Worm (Caenorhabditis elegans) whole organism, L4/young adult: ENCODE results near the gene ZC477.7.

ENCODE experiments used
- W03F9.2 ChIP-seq: fragments of 150-350 bp; optimal IDR thresholded peaks from 2 replicates; lab custom pipeline; 2014; ENCODE audit warnings: missing biosample characterization, missing genetic modification characterization
- him-1 ChIP-seq: sonication (generic microtip); optimal IDR thresholded peaks from 2 replicates; lab custom pipeline; 2016; ENCODE audit warnings: missing genotype, missing genetic modification reagents, missing genetic modification characterization, missing compliant biosample characterization

DNA sequence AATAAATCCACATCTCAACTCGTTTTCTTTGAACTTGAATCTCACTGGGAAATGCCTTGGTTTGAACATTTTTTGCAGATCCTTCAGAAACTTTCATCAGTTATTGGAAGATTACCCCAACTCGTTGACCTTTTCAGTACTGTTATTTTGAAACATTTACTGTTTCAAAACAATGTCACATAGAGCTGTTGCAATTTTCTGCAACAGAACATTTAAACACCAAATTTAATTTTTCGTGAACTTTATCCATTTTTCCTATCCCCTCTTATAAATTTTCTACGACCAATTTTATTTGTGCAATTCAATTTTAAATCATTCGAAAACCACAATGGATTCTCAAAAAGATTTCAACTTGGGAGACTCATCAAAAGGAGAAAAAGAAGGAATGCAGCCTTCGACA lies 3.4 kb downstream of the ZC477.7 start, which contains the start of gene ZC477.2:
- TF ChIP-seq W03F9.2 (tag; lab: Kevin White, UChicago), result no peak
- no peak for TF ChIP-seq him-1 (tag; lab: Kevin White, UChicago)
